Worm (Caenorhabditis elegans) whole organism, L2 larva: Measurements from ENCODE around the gene C34H4.1.

Experiments
- F13H6.1 ChIP-seq: sonication (generic microtip); optimal IDR thresholded peaks from 2 replicates; lab custom pipeline; 2016; ENCODE audit warnings: missing genetic modification characterization, missing compliant biosample characterization
- alr-1 ChIP-seq: fragments of 150-350 bp; optimal IDR thresholded peaks from 2 replicates; lab custom pipeline; 2014; ENCODE audit warnings: missing biosample characterization, missing genetic modification characterization
- ceh-82 ChIP-seq: fragments of 150-350 bp; optimal IDR thresholded peaks from 2 replicates; lab custom pipeline; 2014; ENCODE audit warnings: missing biosample characterization, missing genetic modification characterization
- elt-3 ChIP-seq: sonication (generic microtip); optimal IDR thresholded peaks from 2 replicates; lab custom pipeline; 2017; ENCODE audit warnings: missing biosample characterization, missing genetic modification characterization
- fos-1 ChIP-seq: fragments of 150-350 bp; optimal IDR thresholded peaks from 2 replicates; lab custom pipeline; 2014; ENCODE audit warnings: missing biosample characterization, missing genetic modification characterization
- lin-11 ChIP-seq: fragments of 150-350 bp; sonication (generic microtip); optimal IDR thresholded peaks from 2 replicates; lab custom pipeline; 2014; ENCODE audit warnings: missing biosample characterization, missing genetic modification characterization, inconsistent platforms, mixed read lengths
- lsy-2 ChIP-seq, 2 experiments: fragments of 150-350 bp in 1 of 2; sonication (generic microtip) in 1 of 2; optimal IDR thresholded peaks; 2 replicates each; lab custom pipeline; 2014 to 2017; ENCODE audit warnings: missing biosample characterization in 2 of 2, missing genetic modification characterization in 2 of 2
- nhr-237 ChIP-seq: fragments of 150-350 bp; optimal IDR thresholded peaks from 2 replicates; lab custom pipeline; 2014; ENCODE audit warnings: missing biosample characterization, missing genetic modification characterization
- peb-1 ChIP-seq: fragments of 150-350 bp; optimal IDR thresholded peaks from 2 replicates; lab custom pipeline; 2014; ENCODE audit warnings: missing biosample characterization, missing genetic modification characterization
- unc-39 ChIP-seq: fragments of 150-350 bp; optimal IDR thresholded peaks from 2 replicates; lab custom pipeline; 2014; ENCODE audit warnings: missing biosample characterization, missing genetic modification characterization

ce11 chrIV:1522358-1522757 is 33.0 kb upstream of the C34H4.1 start:
- TF ChIP-seq F13H6.1 (tag; lab: Kevin White, UChicago): no peak
- TF ChIP-seq alr-1 (tag; lab: Kevin White, UChicago): no peak
- no peak for TF ChIP-seq lin-11 (tag; lab: Kevin White, UChicago)
- no peak for TF ChIP-seq nhr-237 (tag; lab: Kevin White, UChicago)
- no peak for TF ChIP-seq elt-3 (tag; lab: Kevin White, UChicago)
- no peak for TF ChIP-seq ceh-82 (tag; lab: Kevin White, UChicago)
- TF ChIP-seq unc-39 (tag; lab: Kevin White, UChicago): no peak
- TF ChIP-seq peb-1 (tag; lab: Kevin White, UChicago): no peak
- no peak for TF ChIP-seq lsy-2 (tag; optimal IDR thresholded peaks at IDR 0.05; lab: Kevin White, UChicago)
- TF ChIP-seq fos-1 (tag; lab: Kevin White, UChicago): no peak
